Fruit fly (Drosophila melanogaster) whole organism, embryonic: Measurements from ENCODE around the gene Cdk1.

Source experiments
- Ada2b ChIP-seq: fragments of 200-800 bp; sonication (Bioruptor generic); IDR thresholded peaks from 2 replicates; pipeline ENCODE4 v1.3.6; 2022; ENCODE audit warnings: missing biosample characterization, missing genetic modification characterization
- BEAF-32 ChIP-seq: fragments of 200-800 bp; sonication (Bioruptor generic); optimal IDR thresholded peaks from 3 replicates; lab custom pipeline; 2017; ENCODE audit warnings: missing biosample characterization, missing genetic modification characterization, mild to moderate bottlenecking, moderate library complexity, missing genetic modification reagents
- Bteb2 ChIP-seq: fragments of 200-800 bp; sonication (Bioruptor generic); optimal IDR thresholded peaks from 2 replicates; lab custom pipeline; 2016; ENCODE audit warnings: missing biosample characterization, missing genetic modification characterization
- CG10209 ChIP-seq: fragments of 200-800 bp; sonication (Bioruptor generic); optimal IDR thresholded peaks from 3 replicates; lab custom pipeline; 2017; ENCODE audit warnings: missing biosample characterization, mild to moderate bottlenecking, missing genetic modification characterization, missing genetic modification reagents
- CG16863 ChIP-seq: fragments of 200-800 bp; sonication (Bioruptor generic); optimal IDR thresholded peaks from 3 replicates; lab custom pipeline; 2016; ENCODE audit warnings: missing biosample characterization, missing genetic modification characterization
- CG1792 ChIP-seq: fragments of 200-800 bp; sonication (Bioruptor generic); optimal IDR thresholded peaks from 2 replicates; lab custom pipeline; 2016; ENCODE audit warnings: missing biosample characterization, missing genetic modification characterization
- CG32772 ChIP-seq: fragments of 200-800 bp; sonication (Bioruptor generic); IDR thresholded peaks from 2 replicates; pipeline ENCODE4 v1.3.6; 2022; ENCODE audit warnings: missing biosample characterization, missing genetic modification characterization
- CG34376 ChIP-seq: fragments of 200-800 bp; sonication (Bioruptor generic); optimal IDR thresholded peaks from 2 replicates; lab custom pipeline; 2018; ENCODE audit warnings: missing biosample characterization, mild to moderate bottlenecking, missing genetic modification characterization
- CG3838 ChIP-seq: fragments of 200-800 bp; sonication (Bioruptor generic); optimal IDR thresholded peaks from 3 replicates; lab custom pipeline; 2016; ENCODE audit warnings: missing biosample characterization, missing genetic modification characterization
- CG4282 ChIP-seq: fragments of 200-800 bp; sonication (Bioruptor generic); optimal IDR thresholded peaks from 2 replicates; lab custom pipeline; 2016; ENCODE audit warnings: missing biosample characterization, missing genetic modification characterization
- CG4404 ChIP-seq: fragments of 200-800 bp; sonication (Bioruptor generic); IDR thresholded peaks from 2 replicates; pipeline ENCODE4 v1.3.6; 2022; ENCODE audit warnings: missing biosample characterization, missing genetic modification characterization
- CG7963 ChIP-seq: fragments of 200-800 bp; sonication (Bioruptor generic); IDR thresholded peaks from 3 replicates; pipeline ENCODE4 v1.3.6; 2022; ENCODE audit warnings: missing biosample characterization, missing genetic modification characterization; ENCODE audit not compliant: partially characterized antibody
- CG9727 ChIP-seq: fragments of 200-800 bp; sonication (Bioruptor generic); optimal IDR thresholded peaks from 3 replicates; lab custom pipeline; 2017; ENCODE audit warnings: missing biosample characterization, mild to moderate bottlenecking, missing genetic modification characterization
- CG9797 ChIP-seq: fragments of 200-800 bp; sonication (Bioruptor generic); optimal IDR thresholded peaks from 3 replicates; lab custom pipeline; 2018; ENCODE audit warnings: missing biosample characterization, mild to moderate bottlenecking, missing genetic modification characterization
- CG9817 ChIP-seq: fragments of 200-800 bp; sonication (Bioruptor generic); optimal IDR thresholded peaks from 2 replicates; lab custom pipeline; 2018; ENCODE audit warnings: missing biosample characterization, mild to moderate bottlenecking, missing genetic modification characterization, moderate library complexity
- CoRest ChIP-seq: fragments of 200-800 bp; sonication (Bioruptor generic); optimal IDR thresholded peaks from 3 replicates; lab custom pipeline; 2018; ENCODE audit warnings: missing biosample characterization, mild to moderate bottlenecking, missing genetic modification characterization, moderate library complexity
- D19A ChIP-seq: fragments of 200-800 bp; optimal IDR thresholded peaks from 3 replicates; lab custom pipeline; 2019; ENCODE audit warnings: missing biosample characterization, mild to moderate bottlenecking, missing genetic modification characterization, moderate library complexity
- D19B ChIP-seq: fragments of 200-800 bp; sonication (Bioruptor generic); optimal IDR thresholded peaks from 2 replicates; lab custom pipeline; 2017; ENCODE audit warnings: missing biosample characterization, mild to moderate bottlenecking, missing genetic modification characterization
- Dbx ChIP-seq: fragments of 200-800 bp; sonication (Bioruptor generic); IDR thresholded peaks from 3 replicates; pipeline ENCODE4 v1.3.6; 2022; ENCODE audit warnings: missing biosample characterization, missing genetic modification characterization
- Dek ChIP-seq: fragments of 200-800 bp; sonication (Bioruptor generic); optimal IDR thresholded peaks from 3 replicates; lab custom pipeline; 2019; ENCODE audit warnings: missing biosample characterization, mild to moderate bottlenecking, missing genetic modification characterization, moderate library complexity
- ERR ChIP-seq: fragments of 200-800 bp; sonication (Bioruptor generic); optimal IDR thresholded peaks from 2 replicates; lab custom pipeline; 2016; ENCODE audit warnings: missing biosample characterization, missing genetic modification characterization
- HLH3B ChIP-seq: fragments of 200-800 bp; sonication (Bioruptor generic); IDR thresholded peaks from 2 replicates; pipeline ENCODE4 v1.3.6; 2022; ENCODE audit warnings: missing biosample characterization, missing genetic modification characterization
- Hr51 ChIP-seq, 2 experiments: fragments of 200-800 bp; sonication (Bioruptor generic); optimal IDR thresholded peaks; 2 replicates in 1 of 2; 3 replicates in 1 of 2; lab custom pipeline; 2016 to 2018; ENCODE audit warnings: missing biosample characterization in 2 of 2, missing genetic modification characterization in 2 of 2, mild to moderate bottlenecking in 1 of 2, moderate library complexity in 1 of 2
- Mrtf ChIP-seq: fragments of 200-800 bp; sonication (Bioruptor generic); IDR thresholded peaks from 3 replicates; pipeline ENCODE4 v1.3.6; 2022; ENCODE audit warnings: missing biosample characterization, missing genetic modification characterization
- Myb ChIP-seq: fragments of 200-800 bp; sonication (Bioruptor generic); optimal IDR thresholded peaks from 2 replicates; lab custom pipeline; 2016; ENCODE audit warnings: missing biosample characterization, missing genetic modification characterization
- Neu2 ChIP-seq: fragments of 200-800 bp; sonication (Bioruptor generic); optimal IDR thresholded peaks from 3 replicates; lab custom pipeline; 2016; ENCODE audit warnings: missing biosample characterization, missing genetic modification characterization, borderline replicate concordance
- amos ChIP-seq: fragments of 200-800 bp; sonication (Bioruptor generic); IDR thresholded peaks from 2 replicates; pipeline ENCODE4 v1.3.6; 2022; ENCODE audit warnings: missing biosample characterization, missing genetic modification characterization; ENCODE audit not compliant: partially characterized antibody
- ase ChIP-seq: fragments of 200-800 bp; sonication (Bioruptor generic); IDR thresholded peaks from 3 replicates; pipeline ENCODE4 v1.3.6; 2022; ENCODE audit warnings: missing biosample characterization, missing genetic modification characterization
- ash1 ChIP-seq: fragments of 200-800 bp; sonication (Bioruptor generic); optimal IDR thresholded peaks from 2 replicates; lab custom pipeline; 2018; ENCODE audit warnings: missing biosample characterization, mild to moderate bottlenecking, missing genetic modification characterization
- ato ChIP-seq: fragments of 200-800 bp; sonication (Bioruptor generic); IDR thresholded peaks from 2 replicates; pipeline ENCODE4 v1.3.6; 2022; ENCODE audit warnings: missing biosample characterization, missing genetic modification characterization; ENCODE audit not compliant: partially characterized antibody
- bab2 ChIP-seq: fragments of 200-800 bp; sonication (Bioruptor generic); optimal IDR thresholded peaks from 2 replicates; lab custom pipeline; 2016; ENCODE audit warnings: missing biosample characterization, missing genetic modification characterization
- esg ChIP-seq: fragments of 200-800 bp; sonication (Bioruptor generic); conservative IDR thresholded peaks from 2 replicates; pipeline ENCODE4 v1.3.6; 2022; ENCODE audit warnings: missing biosample characterization, missing genetic modification characterization
- eyg ChIP-seq: fragments of 200-800 bp; sonication (Bioruptor generic); optimal IDR thresholded peaks from 3 replicates; lab custom pipeline; 2016; ENCODE audit warnings: missing biosample characterization, missing genetic modification characterization
- fu2 ChIP-seq: fragments of 200-800 bp; sonication (Bioruptor generic); optimal IDR thresholded peaks from 2 replicates; lab custom pipeline; 2016; ENCODE audit warnings: missing biosample characterization, missing genetic modification characterization
- gce ChIP-seq: fragments of 200-800 bp; sonication (Bioruptor generic); IDR thresholded peaks from 3 replicates; pipeline ENCODE4 v1.3.6; 2022; ENCODE audit warnings: missing biosample characterization, missing genetic modification characterization
- gsb-n ChIP-seq: fragments of 200-800 bp; sonication (Bioruptor generic); optimal IDR thresholded peaks from 3 replicates; lab custom pipeline; 2018; ENCODE audit warnings: missing biosample characterization, mild to moderate bottlenecking, missing genetic modification characterization
- hbn ChIP-seq: fragments of 200-800 bp; sonication (Bioruptor generic); IDR thresholded peaks from 2 replicates; pipeline ENCODE4 v1.3.6; 2022; ENCODE audit warnings: missing biosample characterization, missing genetic modification characterization; ENCODE audit not compliant: partially characterized antibody
- jumu ChIP-seq: fragments of 200-800 bp; sonication (Bioruptor generic); optimal IDR thresholded peaks from 3 replicates; lab custom pipeline; 2016; ENCODE audit warnings: missing biosample characterization, missing genetic modification characterization
- lbe ChIP-seq: fragments of 200-800 bp; sonication (Bioruptor generic); optimal IDR thresholded peaks from 2 replicates; lab custom pipeline; 2016; ENCODE audit warnings: missing biosample characterization, mild to moderate bottlenecking, missing genetic modification characterization
- lov ChIP-seq, 2 experiments: fragments of 200-800 bp in 1 of 2; fragments of >200 bp in 1 of 2; sonication (Bioruptor generic) in 1 of 2; IDR thresholded peaks in 1 of 2; optimal IDR thresholded peaks in 1 of 2; 2 replicates in 1 of 2; 3 replicates in 1 of 2; pipeline versions ENCODE4 v1.3.6 to Lab custom; 2017 to 2022; ENCODE audit warnings: missing biosample characterization in 1 of 2, missing genetic modification characterization in 1 of 2
- onecut ChIP-seq: fragments of 200-800 bp; sonication (Bioruptor generic); IDR thresholded peaks from 2 replicates; pipeline ENCODE4 v1.3.6; 2022; ENCODE audit warnings: missing biosample characterization, missing genetic modification characterization
- psq ChIP-seq: fragments of 200-800 bp; sonication (Bioruptor generic); optimal IDR thresholded peaks from 2 replicates; lab custom pipeline; 2017; ENCODE audit warnings: missing biosample characterization, missing genetic modification characterization
- rib ChIP-seq: fragments of 200-800 bp; sonication (Bioruptor generic); IDR thresholded peaks from 2 replicates; pipeline ENCODE4 v1.3.6; 2022; ENCODE audit warnings: missing biosample characterization, missing genetic modification characterization
- sc ChIP-seq, 3 experiments: fragments of >200 bp in 2 of 3; fragments of 200-800 bp in 1 of 3; sonication (Bioruptor generic) in 1 of 3; optimal IDR thresholded peaks; 2 replicates in 2 of 3; 3 replicates in 1 of 3; lab custom pipeline; 2017; ENCODE audit warnings: mild to moderate bottlenecking in 1 of 3, missing biosample characterization in 1 of 3, missing genetic modification characterization in 1 of 3, missing genetic modification reagents in 1 of 3
- tup ChIP-seq: fragments of 200-800 bp; sonication (Bioruptor generic); optimal IDR thresholded peaks from 2 replicates; lab custom pipeline; 2016; ENCODE audit warnings: missing biosample characterization, mild to moderate bottlenecking, missing genetic modification characterization, moderate library complexity
- tx ChIP-seq: fragments of 200-800 bp; sonication (Bioruptor generic); optimal IDR thresholded peaks from 2 replicates; lab custom pipeline; 2016; ENCODE audit warnings: missing biosample characterization, missing genetic modification characterization
- zen2 ChIP-seq: fragments of 200-800 bp; sonication (Bioruptor generic); IDR thresholded peaks from 3 replicates; pipeline ENCODE4 v1.3.6; 2022; ENCODE audit warnings: missing biosample characterization, missing genetic modification characterization; ENCODE audit not compliant: partially characterized antibody
- zf30C ChIP-seq: fragments of 200-800 bp; sonication (Bioruptor generic); optimal IDR thresholded peaks from 3 replicates; lab custom pipeline; 2018; ENCODE audit warnings: missing biosample characterization, mild to moderate bottlenecking, missing genetic modification characterization

Gene Cdk1

DNA sequence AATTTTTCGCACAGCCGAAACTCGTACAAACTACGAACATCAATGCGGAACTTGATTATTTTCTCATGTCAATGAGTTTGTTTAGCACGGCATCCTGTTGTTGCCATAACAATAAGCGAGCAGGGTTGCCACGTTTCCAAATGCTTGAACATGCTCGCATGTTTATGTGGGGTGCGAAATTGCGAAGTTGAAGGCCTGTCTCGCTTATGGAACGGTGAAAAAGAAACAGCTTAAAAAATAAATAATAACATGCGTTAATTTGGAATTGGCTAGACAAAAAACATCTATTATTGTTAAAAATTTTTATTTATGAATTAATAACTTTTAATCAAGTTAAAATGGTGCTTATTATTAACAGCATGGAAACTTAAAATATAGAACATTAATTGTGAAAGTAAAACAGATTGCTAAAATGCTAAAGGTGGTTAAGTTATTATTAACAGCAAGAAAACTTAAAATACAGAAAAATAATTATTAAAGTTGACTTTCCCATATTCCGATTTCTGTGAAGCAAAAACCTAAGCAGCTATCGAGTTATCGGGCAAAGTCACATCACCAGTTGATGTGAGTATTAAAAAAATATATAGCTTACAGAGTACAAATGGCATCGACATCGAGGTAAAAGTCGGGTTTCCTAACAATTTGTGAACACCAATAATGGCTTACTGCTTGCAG, 44.9 kb upstream of the Cdk1 start, which contains the start of the genes Bug22 and TfIIB (continued):
- TF ChIP-seq CoRest = peak; percentile 76
- TF ChIP-seq CG3838 (GFP tag; lab: Kevin White, UChicago) = no peak
- TF ChIP-seq CG10209 (GFP tag; lab: Kevin White, UChicago) = peak; percentile 52
- peak; percentile 61 for TF ChIP-seq tup (GFP tag; lab: Kevin White, UChicago)
- peak; percentile 39 for TF ChIP-seq psq (GFP tag; lab: Kevin White, UChicago)
- TF ChIP-seq CG7963 (GFP tag; lab: Robert Waterston, UW) = no peak
- TF ChIP-seq ash1 (GFP tag; lab: Kevin White, UChicago) = no peak
- TF ChIP-seq BEAF-32 = peak; percentile 47
- no peak for TF ChIP-seq ato (GFP tag; lab: Robert Waterston, UW)
- no peak for TF ChIP-seq D19B (GFP tag; lab: Kevin White, UChicago)
- no peak for TF ChIP-seq lov (optimal IDR thresholded peaks at IDR 0.05; lab: Kevin White, UChicago)
- TF ChIP-seq lov (GFP tag; IDR thresholded peaks at IDR 0.05; lab: Robert Waterston, UW) = no peak
- TF ChIP-seq ase (GFP tag; lab: Robert Waterston, UW) = no peak; the same call in 2 of the 3 replicates
- peak; percentile 35 for TF ChIP-seq CG16863 (GFP tag; lab: Kevin White, UChicago)
- no peak for TF ChIP-seq gce (GFP tag; lab: Robert Waterston, UW)
- peak; percentile 26 for TF ChIP-seq CG4282 (GFP tag; lab: Kevin White, UChicago)
- TF ChIP-seq onecut (GFP tag; lab: Robert Waterston, UW) = peak; percentile 63
- TF ChIP-seq Bteb2 (GFP tag; lab: Kevin White, UChicago) = peak; percentile 46
- TF ChIP-seq CG1792 = peak; percentile 50
- peak; percentile 58 for TF ChIP-seq HLH3B
- TF ChIP-seq Dbx = peak; percentile 66; the same call in 2 of the 3 replicates
- TF ChIP-seq tx (GFP tag; lab: Kevin White, UChicago) = peak; percentile 46
- TF ChIP-seq jumu (GFP tag; lab: Kevin White, UChicago) = peak; percentile 61
- TF ChIP-seq fu2 (GFP tag; lab: Kevin White, UChicago) = peak; percentile 34
- peak; percentile 35 for TF ChIP-seq ERR
- TF ChIP-seq CG9817 (tag; lab: Kevin White, UChicago) = no peak
- no peak for TF ChIP-seq zf30C (GFP tag; lab: Kevin White, UChicago)
- TF ChIP-seq Hr51 (GFP tag; optimal IDR thresholded peaks at IDR 0.05; lab: Kevin White, UChicago) = peak; percentile 75 to 76
- TF ChIP-seq gsb-n (tag; lab: Kevin White, UChicago) = no peak
- no peak for TF ChIP-seq sc (optimal IDR thresholded peaks at IDR 0.05; lab: Kevin White, UChicago)
- no peak for TF ChIP-seq sc (GFP tag; optimal IDR thresholded peaks at IDR 0.05; lab: Kevin White, UChicago)
- TF ChIP-seq zen2 (GFP tag; lab: Robert Waterston, UW) = no peak
- TF ChIP-seq Mrtf (GFP tag; lab: Robert Waterston, UW) = no peak; the same call in 2 of the 3 replicates
- TF ChIP-seq CG9727 (GFP tag; lab: Kevin White, UChicago) = peak; percentile 72
- peak; percentile 20 for TF ChIP-seq Myb (GFP tag; lab: Kevin White, UChicago)
- no peak for TF ChIP-seq CG4404 (GFP tag; lab: Robert Waterston, UW)
- no peak for TF ChIP-seq eyg (GFP tag; lab: Kevin White, UChicago)
- peak; percentile 45; the same call in 1 of the 2 replicates for TF ChIP-seq CG32772 (GFP tag; lab: Robert Waterston, UW)
- TF ChIP-seq D19A (tag; lab: Kevin White, UChicago) = no peak
- peak; percentile 31 for TF ChIP-seq lbe (GFP tag; lab: Kevin White, UChicago)
- TF ChIP-seq bab2 (GFP tag; lab: Kevin White, UChicago) = peak; percentile 66
- peak; percentile 32 for TF ChIP-seq CG9797 (GFP tag; lab: Kevin White, UChicago)
- TF ChIP-seq hbn (GFP tag; lab: Robert Waterston, UW) = no peak
- TF ChIP-seq CG34376 (GFP tag; lab: Kevin White, UChicago) = peak; percentile 41
- TF ChIP-seq esg (GFP tag; lab: Robert Waterston, UW) = peak; percentile 41; the same call in 1 of the 2 replicates
- TF ChIP-seq rib (GFP tag; lab: Robert Waterston, UW) = peak; percentile 79
- no peak for TF ChIP-seq amos
- peak; percentile 76 for TF ChIP-seq Dek (tag; lab: Kevin White, UChicago)
- TF ChIP-seq Ada2b (GFP tag; lab: Robert Waterston, UW) = peak; percentile 60
- no peak for TF ChIP-seq Neu2 (GFP tag; lab: Kevin White, UChicago)
